Fruit fly (Drosophila melanogaster) whole organism, adult: ENCODE results near the gene yellow-k.

Experiments
- CG11617 ChIP-seq: fragments of 200-800 bp; sonication (Bioruptor generic); optimal IDR thresholded peaks from 2 replicates; lab custom pipeline; 2017; ENCODE audit warnings: mild to moderate bottlenecking, missing biosample characterization, missing genetic modification reagents, missing genetic modification characterization
- Clk ChIP-seq: fragments of 200-800 bp; sonication (Bioruptor generic); optimal IDR thresholded peaks from 2 replicates; lab custom pipeline; 2017; ENCODE audit warnings: missing biosample characterization, missing genetic modification characterization
- Crg-1 ChIP-seq: fragments of 200-800 bp; sonication (Bioruptor generic); optimal IDR thresholded peaks from 2 replicates; lab custom pipeline; 2016; ENCODE audit warnings: missing biosample characterization, missing genetic modification characterization
- Mnt ChIP-seq: fragments of 200-800 bp; sonication (Bioruptor generic); optimal IDR thresholded peaks from 2 replicates; lab custom pipeline; 2016; ENCODE audit warnings: missing biosample characterization, mild to moderate bottlenecking, missing genetic modification characterization
- cic ChIP-seq: fragments of 200-800 bp; sonication (Bioruptor generic); optimal IDR thresholded peaks from 2 replicates; lab custom pipeline; 2017; ENCODE audit warnings: missing biosample characterization, mild to moderate bottlenecking, missing genetic modification characterization, moderate library complexity
- cnc ChIP-seq, 2 experiments: fragments of >200 bp; optimal IDR thresholded peaks; 2 replicates each; lab custom pipeline; 2017
- kay ChIP-seq: fragments of 200-800 bp; sonication (Bioruptor generic); peaks from one replicate; lab custom pipeline; 2016; ENCODE audit warnings: missing biosample characterization, missing genetic modification characterization, borderline replicate concordance
- tj ChIP-seq: fragments of 200-800 bp; sonication (Bioruptor generic); optimal IDR thresholded peaks from 3 replicates; lab custom pipeline; 2017; ENCODE audit warnings: missing biosample characterization, mild to moderate bottlenecking, missing genetic modification characterization, moderate library complexity
- toe ChIP-seq: fragments of 200-800 bp; sonication (Bioruptor generic); optimal IDR thresholded peaks from 2 replicates; lab custom pipeline; 2016; ENCODE audit warnings: missing biosample characterization, missing genetic modification characterization

dm6 chr3L:15498745-15499144 is 21.7 kb upstream of the yellow-k start, which contains the start of gene CG7275:
- TF ChIP-seq Mnt (GFP tag; lab: Kevin White, UChicago) (peak; percentile 97), cic (peak; percentile 50), Crg-1 (GFP tag; lab: Kevin White, UChicago) (no peak), toe (GFP tag; lab: Kevin White, UChicago) (no peak), CG11617 (GFP tag; lab: Kevin White, UChicago) (no peak), kay (GFP tag; lab: Kevin White, UChicago) (no peak), Clk (GFP tag; lab: Kevin White, UChicago) (no peak), cnc (optimal IDR thresholded peaks at IDR 0.05; lab: Kevin White, UChicago) (no peak), tj (no peak)
